Worm (Caenorhabditis elegans): ENCODE results near the gene spp-27.

Gene spp-27

ce11 chrV:6575406-6576130 is 18.6 kb upstream of the spp-27 start, which contains the start of gene fut-2:
Gene fut-2 (minus strand): TSS chrV:6575890.
- TF ChIP-seq ztf-29 (GFP tag; IDR thresholded peaks at IDR 0.05) (no peak), cog-1 (tag; optimal IDR thresholded peaks at IDR 0.05) (no peak), med-1 (GFP tag; optimal IDR thresholded peaks at IDR 0.05; ENCODE audit: insufficient read depth) (no peak), ref-1 (GFP tag; conservative IDR thresholded peaks at IDR 0.05) (no peak), flt-1 (GFP tag; IDR thresholded peaks at IDR 0.05) (no peak), ztf-23 (GFP tag; IDR thresholded peaks at IDR 0.05) (no peak), klf-2 (GFP tag; conservative IDR thresholded peaks at IDR 0.05) (no peak), tab-1 (GFP tag; IDR thresholded peaks at IDR 0.05) (no peak), T22C8.4 (GFP tag; IDR thresholded peaks at IDR 0.05) (no peak)

DNA sequence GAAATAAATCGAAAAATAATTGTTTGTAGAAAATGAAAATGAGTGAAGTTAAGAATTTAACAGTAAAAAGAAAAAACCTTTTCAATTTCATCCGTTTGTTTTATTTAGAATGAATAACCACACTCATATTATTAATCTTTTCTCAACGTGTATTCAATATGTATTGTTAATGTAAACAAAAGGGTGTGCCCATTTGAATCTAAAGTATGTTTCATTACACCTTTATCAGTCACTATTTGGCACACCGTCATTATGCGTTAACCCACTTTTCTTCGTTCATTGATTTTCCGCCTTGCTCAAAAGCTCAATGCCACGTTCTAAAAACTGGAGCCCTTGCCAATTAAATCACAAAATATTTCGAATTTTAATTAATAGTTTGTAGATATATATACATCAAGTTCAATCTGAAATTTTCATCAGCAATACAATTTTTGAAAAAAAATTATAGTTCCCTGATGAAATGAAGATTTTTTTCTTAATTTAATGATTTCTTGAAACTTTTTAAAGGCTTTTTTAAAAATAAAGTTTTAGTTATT is 9.0 kb upstream of the spp-27 start, which contains the start of gene K04A8.1:
TSS of gene K04A8.1 (plus strand) at position 486 of the 536 bp plus-strand sequence.
- TF ChIP-seq ref-1 (GFP tag; conservative IDR thresholded peaks at IDR 0.05): no peak
- TF ChIP-seq tab-1 (GFP tag; IDR thresholded peaks at IDR 0.05): no peak
- TF ChIP-seq flt-1 (GFP tag; IDR thresholded peaks at IDR 0.05): no peak
- no peak for TF ChIP-seq klf-2 (GFP tag; conservative IDR thresholded peaks at IDR 0.05)
- no peak for TF ChIP-seq ztf-23 (GFP tag; IDR thresholded peaks at IDR 0.05)
- TF ChIP-seq cog-1 (tag; optimal IDR thresholded peaks at IDR 0.05): no peak
- TF ChIP-seq T22C8.4 (GFP tag; IDR thresholded peaks at IDR 0.05): no peak
- TF ChIP-seq ztf-29 (GFP tag; IDR thresholded peaks at IDR 0.05): no peak
- no peak for TF ChIP-seq med-1 (GFP tag; optimal IDR thresholded peaks at IDR 0.05; ENCODE audit: insufficient read depth)

DNA sequence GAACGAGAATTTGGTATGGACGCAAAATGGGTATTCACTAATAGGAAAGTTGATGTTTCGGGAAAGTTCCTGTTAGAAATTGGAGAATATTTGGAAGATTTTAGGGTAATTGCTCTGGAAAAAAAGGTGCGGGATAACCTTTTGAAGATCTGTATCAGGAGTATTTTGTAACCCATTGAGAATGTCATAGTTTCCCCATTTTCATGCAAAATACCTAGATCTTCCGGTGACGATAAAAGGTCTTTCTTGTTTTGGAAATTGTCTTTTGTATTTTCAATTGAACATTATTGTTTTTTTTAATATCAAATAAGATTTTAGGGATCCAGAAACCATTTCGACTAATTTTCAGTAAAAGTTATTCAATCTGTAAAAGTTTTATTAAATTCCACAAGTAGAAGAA is 4.7 kb upstream of the spp-27 start, which contains the start of gene spp-19:
TSS of gene spp-19 (minus strand) at position 101 of the 400 bp plus-strand sequence.
- no peak for TF ChIP-seq tab-1 (GFP tag; IDR thresholded peaks at IDR 0.05)

DNA sequence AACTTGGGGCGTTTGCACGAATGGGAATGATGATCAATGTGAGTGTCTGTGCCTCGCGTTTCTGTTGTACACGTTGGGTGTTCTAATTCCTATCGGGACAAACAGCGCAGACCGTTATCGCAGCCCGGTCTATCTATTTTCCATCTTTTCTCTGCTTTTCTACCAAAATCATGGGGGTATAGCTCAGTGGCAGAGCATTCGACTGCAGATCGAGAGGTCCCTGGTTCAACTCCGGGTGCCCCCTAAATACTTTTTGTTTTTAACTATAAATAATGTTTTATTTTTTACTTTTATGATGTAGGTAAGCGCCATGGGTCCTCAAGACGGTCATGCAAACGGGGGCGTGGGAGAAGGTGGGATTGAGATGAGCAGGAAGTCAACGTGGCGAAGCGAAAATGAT is 2.6 kb upstream of the spp-27 start:
- 0 out of 2 replicates have a peak, but pooled peaks have one; percentile 12 for TF ChIP-seq ztf-29 (GFP tag; IDR thresholded peaks at IDR 0.05)
- TF ChIP-seq tab-1 (GFP tag; IDR thresholded peaks at IDR 0.05): no peak

- TF ChIP-seq ztf-29 (GFP tag; IDR thresholded peaks at IDR 0.05) (no peak), cog-1 (tag; optimal IDR thresholded peaks at IDR 0.05) (no peak), ztf-23 (GFP tag; IDR thresholded peaks at IDR 0.05) (no peak), T22C8.4 (GFP tag; IDR thresholded peaks at IDR 0.05) (no peak), klf-2 (GFP tag; conservative IDR thresholded peaks at IDR 0.05) (no peak), flt-1 (GFP tag; IDR thresholded peaks at IDR 0.05) (no peak), med-1 (GFP tag; optimal IDR thresholded peaks at IDR 0.05; ENCODE audit: insufficient read depth) (no peak), tab-1 (GFP tag; IDR thresholded peaks at IDR 0.05) (no peak), ref-1 (GFP tag; conservative IDR thresholded peaks at IDR 0.05) (no peak)
Observed at ce11 chrV:6559105-6559504, 2.2 kb upstream of the spp-27 start, which contains the start of gene spp-26. Gene spp-26 (minus strand): TSS chrV:6559205.

DNA sequence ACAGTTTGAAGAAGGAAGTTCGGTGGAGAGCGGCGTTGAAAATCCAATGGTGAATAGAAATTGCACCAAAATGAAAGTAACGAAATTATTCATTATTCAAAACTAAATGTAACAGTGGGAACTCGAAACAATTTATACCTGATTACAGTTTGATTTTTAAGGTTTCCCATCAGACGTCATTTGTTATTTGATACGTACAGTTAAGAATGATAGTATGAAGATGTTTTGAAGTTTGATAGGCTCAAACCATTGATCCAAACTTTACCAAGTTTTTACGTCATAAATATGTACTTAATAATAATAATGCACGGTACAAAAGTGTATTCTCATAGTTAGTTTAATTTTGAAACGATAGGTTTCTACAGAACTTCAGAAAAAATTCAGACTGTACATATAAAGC is 1.2 kb upstream of the spp-27 start, which contains the start of gene spp-20:
TSS of gene spp-20 (minus strand) at position 101 of the 400 bp plus-strand sequence.
- TF ChIP-seq ztf-29 (GFP tag; IDR thresholded peaks at IDR 0.05): no peak
- no peak for TF ChIP-seq ref-1 (GFP tag; conservative IDR thresholded peaks at IDR 0.05)
- TF ChIP-seq flt-1 (GFP tag; IDR thresholded peaks at IDR 0.05): no peak

DNA sequence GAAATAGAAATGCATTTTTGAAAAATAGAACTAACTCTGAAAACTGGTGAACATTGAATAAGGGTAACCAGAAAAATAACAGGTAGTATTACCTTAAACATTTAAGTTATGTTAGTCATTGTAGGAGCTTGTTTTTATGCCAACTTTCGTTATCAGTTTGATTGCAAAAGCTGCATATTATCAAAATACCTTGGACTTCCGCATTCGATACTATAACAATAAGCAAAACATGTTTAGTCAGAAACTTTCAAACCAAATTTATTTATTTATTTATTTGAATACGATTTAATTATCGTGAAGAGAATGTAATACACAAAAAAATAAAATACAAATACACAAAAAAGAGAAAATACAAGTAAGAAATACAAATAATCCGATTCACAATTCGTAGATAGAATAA is 2.6 kb downstream of the spp-27 start, which contains the start of gene K04A8.19:
TSS of gene K04A8.19 (minus strand) at position 101 of the 400 bp plus-strand sequence.
- TF ChIP-seq flt-1 (GFP tag; IDR thresholded peaks at IDR 0.05) (no peak), T22C8.4 (GFP tag; IDR thresholded peaks at IDR 0.05) (no peak), med-1 (GFP tag; optimal IDR thresholded peaks at IDR 0.05; ENCODE audit: insufficient read depth) (no peak), ref-1 (GFP tag; conservative IDR thresholded peaks at IDR 0.05) (no peak), ztf-23 (GFP tag; IDR thresholded peaks at IDR 0.05) (no peak), ztf-29 (GFP tag; IDR thresholded peaks at IDR 0.05) (no peak), tab-1 (GFP tag; IDR thresholded peaks at IDR 0.05) (no peak)

ce11 chrV:6551707-6552390 is 5.1 kb downstream of the spp-27 start, which contains the start of gene twk-10:
Gene twk-10 (plus strand): TSS chrV:6552340.
- TF ChIP-seq T22C8.4 (GFP tag; IDR thresholded peaks at IDR 0.05): no peak; the same call in 1 of the 2 replicates
- no peak for TF ChIP-seq klf-2 (GFP tag; conservative IDR thresholded peaks at IDR 0.05)
- peak; percentile 51; the same call in 1 of the 2 replicates for TF ChIP-seq ref-1 (GFP tag; conservative IDR thresholded peaks at IDR 0.05)
- TF ChIP-seq flt-1 (GFP tag; IDR thresholded peaks at IDR 0.05): peak; percentile 60; the same call in 1 of the 2 replicates
- 0 out of 2 replicates have a peak, but pooled peaks have one; percentile 57 for TF ChIP-seq tab-1 (GFP tag; IDR thresholded peaks at IDR 0.05)
- no peak for TF ChIP-seq med-1 (GFP tag; optimal IDR thresholded peaks at IDR 0.05; ENCODE audit: insufficient read depth)
- TF ChIP-seq cog-1 (tag; optimal IDR thresholded peaks at IDR 0.05): no peak
- no peak for TF ChIP-seq ztf-23 (GFP tag; IDR thresholded peaks at IDR 0.05)
- TF ChIP-seq ztf-29 (GFP tag; IDR thresholded peaks at IDR 0.05): no peak

- TF ChIP-seq flt-1 (GFP tag; IDR thresholded peaks at IDR 0.05) (no peak), med-1 (GFP tag; optimal IDR thresholded peaks at IDR 0.05; ENCODE audit: insufficient read depth) (no peak), ztf-29 (GFP tag; IDR thresholded peaks at IDR 0.05) (no peak), ztf-23 (GFP tag; IDR thresholded peaks at IDR 0.05) (no peak), ref-1 (GFP tag; conservative IDR thresholded peaks at IDR 0.05) (no peak), cog-1 (tag; optimal IDR thresholded peaks at IDR 0.05) (no peak), tab-1 (GFP tag; IDR thresholded peaks at IDR 0.05) (no peak), klf-2 (GFP tag; conservative IDR thresholded peaks at IDR 0.05) (no peak), T22C8.4 (GFP tag; IDR thresholded peaks at IDR 0.05) (no peak)
Observed at ce11 chrV:6549871-6550270, 7.1 kb downstream of the spp-27 start, which contains the start of gene lipl-4. Gene lipl-4 (plus strand): TSS chrV:6550171.

All from whole organism, midembryonic.